Fruit fly (Drosophila melanogaster) whole organism, embryonic: ENCODE data around the gene Sap30.

ENCODE experiments used
- Asciz ChIP-seq: fragments of 200-800 bp; sonication (Bioruptor generic); optimal IDR thresholded peaks from 2 replicates; lab custom pipeline; 2017; ENCODE audit warnings: missing biosample characterization, mild to moderate bottlenecking, missing genetic modification characterization, missing genetic modification reagents
- Bdp1 ChIP-seq: fragments of 200-800 bp; sonication (Bioruptor generic); optimal IDR thresholded peaks from 3 replicates; lab custom pipeline; 2016; ENCODE audit warnings: missing biosample characterization, missing genetic modification characterization
- C15 ChIP-seq: fragments of 200-800 bp; sonication (Bioruptor generic); IDR thresholded peaks from 3 replicates; pipeline ENCODE4 v1.3.6; 2022; ENCODE audit warnings: missing biosample characterization, missing genetic modification characterization
- CG12219 ChIP-seq: fragments of 200-800 bp; sonication (Bioruptor generic); optimal IDR thresholded peaks from 3 replicates; lab custom pipeline; 2018; ENCODE audit warnings: missing biosample characterization, mild to moderate bottlenecking, missing genetic modification characterization
- CG12236 ChIP-seq: fragments of 200-800 bp; sonication (Bioruptor generic); optimal IDR thresholded peaks from 2 replicates; lab custom pipeline; 2016; ENCODE audit warnings: missing biosample characterization, missing genetic modification characterization
- CG12659 ChIP-seq: fragments of 200-800 bp; sonication (Bioruptor generic); optimal IDR thresholded peaks from 3 replicates; lab custom pipeline; 2017; ENCODE audit warnings: mild to moderate bottlenecking, missing biosample characterization, missing genetic modification reagents, missing genetic modification characterization
- CG12769 ChIP-seq: fragments of 200-800 bp; sonication (Bioruptor generic); optimal IDR thresholded peaks from 2 replicates; lab custom pipeline; 2019; ENCODE audit warnings: missing biosample characterization, mild to moderate bottlenecking, missing genetic modification characterization, moderate library complexity
- CG13123 ChIP-seq: fragments of 200-800 bp; sonication (Bioruptor generic); optimal IDR thresholded peaks from 2 replicates; lab custom pipeline; 2016; ENCODE audit warnings: missing biosample characterization, missing genetic modification characterization
- CG14050 ChIP-seq: fragments of 200-800 bp; sonication (Bioruptor generic); IDR thresholded peaks from 3 replicates; pipeline ENCODE4 v1.3.6; 2022; ENCODE audit warnings: missing biosample characterization, missing genetic modification characterization
- CG17186 ChIP-seq: fragments of 200-800 bp; sonication (Bioruptor generic); optimal IDR thresholded peaks from 3 replicates; lab custom pipeline; 2017; ENCODE audit warnings: missing biosample characterization, missing genetic modification reagents, missing genetic modification characterization
- CG1832 ChIP-seq: fragments of 200-800 bp; sonication (Bioruptor generic); optimal IDR thresholded peaks from 2 replicates; lab custom pipeline; 2017; ENCODE audit warnings: missing biosample characterization, mild to moderate bottlenecking, missing genetic modification characterization, inconsistent platforms
- CG33557 ChIP-seq: fragments of 200-800 bp; sonication (Bioruptor generic); optimal IDR thresholded peaks from 2 replicates; lab custom pipeline; 2019; ENCODE audit warnings: missing biosample characterization, mild to moderate bottlenecking, missing genetic modification characterization, moderate library complexity
- CG34376 ChIP-seq: fragments of 200-800 bp; sonication (Bioruptor generic); optimal IDR thresholded peaks from 2 replicates; lab custom pipeline; 2018; ENCODE audit warnings: missing biosample characterization, mild to moderate bottlenecking, missing genetic modification characterization
- CG6689 ChIP-seq: fragments of 200-800 bp; sonication (Bioruptor generic); IDR thresholded peaks from 2 replicates; pipeline ENCODE4 v1.3.6; 2022; ENCODE audit warnings: missing biosample characterization, missing genetic modification characterization
- CG7928 ChIP-seq: fragments of 200-800 bp; sonication (Bioruptor generic); optimal IDR thresholded peaks from 2 replicates; lab custom pipeline; 2017; ENCODE audit warnings: missing biosample characterization, mild to moderate bottlenecking, missing genetic modification characterization
- CG9437 ChIP-seq: fragments of 200-800 bp; sonication (Bioruptor generic); optimal IDR thresholded peaks from 2 replicates; lab custom pipeline; 2018; ENCODE audit warnings: missing biosample characterization, mild to moderate bottlenecking, missing genetic modification characterization
- CG9797 ChIP-seq: fragments of 200-800 bp; sonication (Bioruptor generic); optimal IDR thresholded peaks from 3 replicates; lab custom pipeline; 2018; ENCODE audit warnings: missing biosample characterization, mild to moderate bottlenecking, missing genetic modification characterization
- Chrac-16 ChIP-seq: fragments of 200-800 bp; sonication (Bioruptor generic); optimal IDR thresholded peaks from 3 replicates; lab custom pipeline; 2016; ENCODE audit warnings: missing biosample characterization, missing genetic modification characterization
- Elba2 ChIP-seq: fragments of 200-800 bp; sonication (Bioruptor generic); optimal IDR thresholded peaks from 3 replicates; lab custom pipeline; 2016; ENCODE audit warnings: missing biosample characterization, missing genetic modification characterization
- Gug ChIP-seq: fragments of 200-800 bp; sonication (Bioruptor generic); IDR thresholded peaks from 4 replicates; pipeline ENCODE4 v1.3.6; 2022; ENCODE audit warnings: missing biosample characterization, missing genetic modification characterization
- HLH4C ChIP-seq: fragments of 200-800 bp; sonication (Bioruptor generic); IDR thresholded peaks from 3 replicates; pipeline ENCODE4 v1.3.6; 2022; ENCODE audit warnings: missing biosample characterization, missing genetic modification characterization; ENCODE audit not compliant: partially characterized antibody
- Hmx ChIP-seq: fragments of 200-800 bp; sonication (Bioruptor generic); optimal IDR thresholded peaks from 2 replicates; lab custom pipeline; 2016; ENCODE audit warnings: missing biosample characterization, missing genetic modification characterization
- MTF-1 ChIP-seq: fragments of 200-800 bp; sonication (Bioruptor generic); optimal IDR thresholded peaks from 2 replicates; lab custom pipeline; 2018; ENCODE audit warnings: missing biosample characterization, mild to moderate bottlenecking, missing genetic modification characterization, borderline replicate concordance
- Max ChIP-seq: fragments of 200-800 bp; sonication (Bioruptor generic); optimal IDR thresholded peaks from 2 replicates; lab custom pipeline; 2016; ENCODE audit warnings: missing biosample characterization, mild to moderate bottlenecking, missing genetic modification characterization
- NK7.1 ChIP-seq: fragments of 200-800 bp; sonication (Bioruptor generic); optimal IDR thresholded peaks from 3 replicates; lab custom pipeline; 2016; ENCODE audit warnings: missing biosample characterization, missing genetic modification characterization
- Ptx1 ChIP-seq: fragments of 200-800 bp; sonication (Bioruptor generic); IDR thresholded peaks from 2 replicates; pipeline ENCODE4 v1.3.6; 2022; ENCODE audit warnings: missing biosample characterization, missing genetic modification characterization
- Spps ChIP-seq: fragments of 200-800 bp; sonication (Bioruptor generic); optimal IDR thresholded peaks from 2 replicates; lab custom pipeline; 2018; ENCODE audit warnings: missing biosample characterization, mild to moderate bottlenecking, missing genetic modification characterization
- Sry-δ ChIP-seq: fragments of 200-800 bp; sonication (Bioruptor generic); optimal IDR thresholded peaks from 2 replicates; lab custom pipeline; 2016; ENCODE audit warnings: missing biosample characterization, missing genetic modification characterization
- Ssrp ChIP-seq: fragments of 200-800 bp; sonication (Bioruptor generic); optimal IDR thresholded peaks from 2 replicates; lab custom pipeline; 2018; ENCODE audit warnings: missing biosample characterization, mild to moderate bottlenecking, missing genetic modification characterization, moderate library complexity
- Tbp ChIP-seq: fragments of >200 bp; optimal IDR thresholded peaks from 2 replicates; lab custom pipeline; 2018; ENCODE audit warnings: missing biosample characterization, missing genetic modification characterization
- Usf ChIP-seq: fragments of 200-800 bp; sonication (Bioruptor generic); optimal IDR thresholded peaks from 2 replicates; lab custom pipeline; 2017; ENCODE audit warnings: missing genotype, missing biosample characterization, missing genetic modification characterization
- YL-1 ChIP-seq: fragments of 200-800 bp; sonication (Bioruptor generic); optimal IDR thresholded peaks from 3 replicates; lab custom pipeline; 2017; ENCODE audit warnings: missing biosample characterization, mild to moderate bottlenecking, missing genetic modification characterization
- btn ChIP-seq: fragments of 200-800 bp; sonication (Bioruptor generic); optimal IDR thresholded peaks from 2 replicates; lab custom pipeline; 2016; ENCODE audit warnings: missing biosample characterization, missing genetic modification characterization
- caup ChIP-seq: fragments of 200-800 bp; sonication (Bioruptor generic); optimal IDR thresholded peaks from 3 replicates; lab custom pipeline; 2017; ENCODE audit warnings: missing biosample characterization, mild to moderate bottlenecking, missing genetic modification characterization, moderate library complexity; ENCODE audit not compliant: severe bottlenecking
- cg ChIP-seq: fragments of 200-800 bp; sonication (Bioruptor generic); optimal IDR thresholded peaks from 3 replicates; lab custom pipeline; 2019; ENCODE audit warnings: missing biosample characterization, mild to moderate bottlenecking, missing genetic modification characterization, moderate library complexity
- ci ChIP-seq: fragments of 200-800 bp; sonication (Bioruptor generic); IDR thresholded peaks from 3 replicates; pipeline ENCODE4 v1.3.6; 2022; ENCODE audit warnings: missing biosample characterization, missing genetic modification characterization
- corto ChIP-seq: fragments of 200-800 bp; sonication (Bioruptor generic); optimal IDR thresholded peaks from 2 replicates; lab custom pipeline; 2016; ENCODE audit warnings: missing biosample characterization, mild to moderate bottlenecking, missing genetic modification characterization, moderate library complexity
- crol ChIP-seq: fragments of 200-800 bp; sonication (Bioruptor generic); IDR thresholded peaks from 2 replicates; pipeline ENCODE4 v1.3.6; 2022; ENCODE audit warnings: missing biosample characterization, missing genetic modification characterization
- dati ChIP-seq: fragments of 200-800 bp; sonication (Bioruptor generic); IDR thresholded peaks from 2 replicates; pipeline ENCODE4 v1.3.6; 2022; ENCODE audit warnings: missing biosample characterization, missing genetic modification characterization
- dpn ChIP-seq, 2 experiments: fragments of 200-800 bp; sonication (Bioruptor generic); optimal IDR thresholded peaks; 3 replicates each; lab custom pipeline; 2016; ENCODE audit warnings: missing biosample characterization in 2 of 2, missing genetic modification characterization in 2 of 2
- ham ChIP-seq: fragments of 200-800 bp; sonication (Bioruptor generic); IDR thresholded peaks from 2 replicates; pipeline ENCODE4 v1.3.6; 2022; ENCODE audit warnings: missing biosample characterization, missing genetic modification characterization
- hbn ChIP-seq: fragments of 200-800 bp; sonication (Bioruptor generic); IDR thresholded peaks from 2 replicates; pipeline ENCODE4 v1.3.6; 2022; ENCODE audit warnings: missing biosample characterization, missing genetic modification characterization; ENCODE audit not compliant: partially characterized antibody
- kay ChIP-seq: fragments of 200-800 bp; sonication (Bioruptor generic); optimal IDR thresholded peaks from 2 replicates; lab custom pipeline; 2016; ENCODE audit warnings: missing biosample characterization, missing genetic modification characterization
- nerfin-1 ChIP-seq: fragments of 200-800 bp; sonication (Bioruptor generic); optimal IDR thresholded peaks from 3 replicates; lab custom pipeline; 2019; ENCODE audit warnings: missing biosample characterization, mild to moderate bottlenecking, missing genetic modification characterization, moderate library complexity
- sc ChIP-seq, 3 experiments: fragments of >200 bp in 2 of 3; fragments of 200-800 bp in 1 of 3; sonication (Bioruptor generic) in 1 of 3; optimal IDR thresholded peaks; 2 replicates in 2 of 3; 3 replicates in 1 of 3; lab custom pipeline; 2017; ENCODE audit warnings: mild to moderate bottlenecking in 1 of 3, missing biosample characterization in 1 of 3, missing genetic modification characterization in 1 of 3, missing genetic modification reagents in 1 of 3
- sens ChIP-seq: fragments of 200-800 bp; sonication (Bioruptor generic); peaks from one replicate; lab custom pipeline; 2016; ENCODE audit warnings: missing biosample characterization, missing genetic modification characterization
- tio ChIP-seq: fragments of 200-800 bp; sonication (Bioruptor generic); optimal IDR thresholded peaks from 2 replicates; lab custom pipeline; 2017; ENCODE audit warnings: missing biosample characterization, missing genetic modification characterization, inconsistent platforms
- toy ChIP-seq: fragments of 200-800 bp; sonication (Bioruptor generic); IDR thresholded peaks from 2 replicates; pipeline ENCODE4 v1.3.6; 2022; ENCODE audit warnings: missing biosample characterization, missing genetic modification characterization
- zen2 ChIP-seq: fragments of 200-800 bp; sonication (Bioruptor generic); IDR thresholded peaks from 3 replicates; pipeline ENCODE4 v1.3.6; 2022; ENCODE audit warnings: missing biosample characterization, missing genetic modification characterization; ENCODE audit not compliant: partially characterized antibody

Gene Sap30

DNA sequence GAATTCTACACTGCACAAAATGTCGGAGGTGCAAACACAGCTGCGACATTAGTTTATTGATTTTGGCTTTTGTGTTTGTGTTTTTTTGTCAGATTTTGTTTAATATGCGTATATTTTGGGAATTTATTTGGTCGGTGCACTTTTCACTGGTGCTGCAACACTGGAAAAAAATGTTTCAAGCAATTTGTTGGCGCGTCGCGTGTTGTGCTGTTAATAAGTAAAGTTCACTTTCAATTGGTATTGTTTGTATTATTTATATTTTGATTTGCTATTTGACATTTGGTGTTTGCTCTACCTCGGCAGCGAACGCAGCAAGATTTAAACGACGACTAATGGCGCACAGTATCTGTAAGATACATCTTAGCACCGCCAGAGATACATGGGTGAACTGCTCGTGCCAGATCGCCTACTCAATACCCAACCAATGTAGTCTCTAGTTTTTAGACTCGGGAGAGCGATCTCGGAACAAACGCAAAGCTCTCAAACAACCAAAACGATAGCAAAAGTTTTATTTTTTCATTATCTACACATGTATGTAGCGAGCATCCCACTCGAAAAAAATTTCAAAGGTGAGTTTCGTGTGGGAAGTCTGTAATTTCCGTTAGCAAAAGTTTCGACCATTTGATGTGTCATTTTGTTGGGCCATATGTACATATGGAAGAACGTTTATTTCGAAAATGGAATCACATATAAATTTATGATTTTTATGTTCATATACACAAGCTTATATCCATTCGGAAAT lies 4.7 kb upstream of the Sap30 start (continued):
- TF ChIP-seq zen2 (no peak), kay (GFP tag; lab: Kevin White, UChicago) (peak; percentile 4), NK7.1 (GFP tag; lab: Kevin White, UChicago) (no peak), CG7928 (GFP tag; lab: Kevin White, UChicago) (no peak), caup (peak; percentile 38), ci (GFP tag; lab: Robert Waterston, UW) (0 out of 3 replicates have a peak, but pooled peaks have one; percentile 65), Usf (GFP tag; lab: Kevin White, UChicago) (no peak), dpn (GFP tag; optimal IDR thresholded peaks at IDR 0.05; lab: Kevin White, UChicago) (peak; percentile 47 to 59), Elba2 (GFP tag; lab: Kevin White, UChicago) (no peak), CG14050 (GFP tag; lab: Robert Waterston, UW) (peak; percentile 59), Spps (no peak), CG12219 (no peak), YL-1 (GFP tag; lab: Kevin White, UChicago) (no peak), Chrac-16 (GFP tag; lab: Kevin White, UChicago) (peak; percentile 40), ham (no peak), dati (GFP tag; lab: Robert Waterston, UW) (no peak), Gug (GFP tag; lab: Robert Waterston, UW) (0 out of 4 replicates have a peak, but pooled peaks have one; percentile 26), CG12769 (tag; lab: Kevin White, UChicago) (peak; percentile 41), hbn (no peak), toy (GFP tag; lab: Robert Waterston, UW) (no peak), CG12236 (peak; percentile 9), CG12659 (peak; percentile 33), Hmx (no peak), sens (peak; percentile 82), crol (no peak), Sry-δ (GFP tag; lab: Kevin White, UChicago) (no peak), CG34376 (GFP tag; lab: Kevin White, UChicago) (peak; percentile 32), Asciz (GFP tag; lab: Kevin White, UChicago) (peak; percentile 25), corto (no peak), HLH4C (GFP tag; lab: Robert Waterston, UW) (no peak), CG9797 (GFP tag; lab: Kevin White, UChicago) (no peak), Ptx1 (peak; percentile 68), cg (GFP tag; lab: Kevin White, UChicago) (no peak), nerfin-1 (tag; lab: Kevin White, UChicago) (no peak), CG1832 (GFP tag; lab: Kevin White, UChicago) (no peak), CG13123 (GFP tag; lab: Kevin White, UChicago) (no peak), MTF-1 (GFP tag; lab: Kevin White, UChicago) (no peak), Max (GFP tag; lab: Kevin White, UChicago) (peak; percentile 17), CG6689 (peak; percentile 41; the same call in 1 of the 2 replicates), tio (GFP tag; lab: Kevin White, UChicago) (no peak), CG33557 (GFP tag; lab: Kevin White, UChicago) (no peak), Ssrp (peak; percentile 42), CG9437 (peak; percentile 23), sc (optimal IDR thresholded peaks at IDR 0.05; lab: Kevin White, UChicago) (no peak), sc (GFP tag; optimal IDR thresholded peaks at IDR 0.05; lab: Kevin White, UChicago) (peak; percentile 10), CG17186 (GFP tag; lab: Kevin White, UChicago) (no peak), Tbp (GFP tag; lab: Kevin White, UChicago) (no peak), Bdp1 (GFP tag; lab: Kevin White, UChicago) (peak; percentile 10), btn (GFP tag; lab: Kevin White, UChicago) (peak; percentile 26), C15 (GFP tag; lab: Robert Waterston, UW) (0 out of 3 replicates have a peak, but pooled peaks have one; percentile 33)
